Fruit fly (Drosophila melanogaster) whole organism, embryonic: ENCODE data around the gene Vha16-2.

Source experiments
- CG16813 ChIP-seq: fragments of 200-800 bp; sonication (Bioruptor generic); IDR thresholded peaks from 3 replicates; pipeline ENCODE4 v1.3.6; 2022; ENCODE audit warnings: missing biosample characterization, missing genetic modification characterization; ENCODE audit not compliant: partially characterized antibody
- Opbp ChIP-seq: fragments of 200-800 bp; sonication (Bioruptor generic); IDR thresholded peaks from 3 replicates; pipeline ENCODE4 v1.3.6; 2022; ENCODE audit warnings: missing biosample characterization, missing genetic modification characterization; ENCODE audit not compliant: partially characterized antibody
- Stat92E ChIP-seq, 3 experiments: fragments of >200 bp in 2 of 3; fragments of 200-800 bp in 1 of 3; sonication (Bioruptor generic) in 1 of 3; optimal IDR thresholded peaks; 2 replicates each; lab custom pipeline; 2017 to 2019; ENCODE audit warnings: missing biosample characterization in 3 of 3, missing genetic modification characterization in 3 of 3, mild to moderate bottlenecking in 1 of 3, moderate library complexity in 1 of 3

Vha16-2 gene

dm6 chr3L:11523286-11523685, 48.5 kb downstream of the Vha16-2 start (continued):
- TF ChIP-seq CG16813 (GFP tag; lab: Robert Waterston, UW) (peak; percentile 15; the same call in 1 of the 3 replicates), Stat92E (GFP tag; optimal IDR thresholded peaks at IDR 0.05; lab: Kevin White, UChicago) (peak in 1 of 3 experiments; percentile 22), Opbp (peak; percentile 65)
